Fruit fly (Drosophila melanogaster): ENCODE measurements around the gene Mgstl.

- no peak for TF ChIP-seq CG11617 (GFP tag; optimal IDR thresholded peaks at IDR 0.05)
- no peak for TF ChIP-seq cnc (optimal IDR thresholded peaks at IDR 0.05)
- no peak for TF ChIP-seq bab1 (GFP tag; optimal IDR thresholded peaks at IDR 0.05)
- no peak for TF ChIP-seq CG1620 (GFP tag; optimal IDR thresholded peaks at IDR 0.05)
- no peak for TF ChIP-seq CG5204 (GFP tag; optimal IDR thresholded peaks at IDR 0.05)
- TF ChIP-seq pad (GFP tag; optimal IDR thresholded peaks at IDR 0.05) = no peak
- no peak for TF ChIP-seq Mnt (GFP tag; optimal IDR thresholded peaks at IDR 0.05)
- TF ChIP-seq tj (GFP tag; optimal IDR thresholded peaks at IDR 0.05) = no peak
- TF ChIP-seq Hr96 (GFP tag; optimal IDR thresholded peaks at IDR 0.05) = no peak
Observed at dm6 chrX:21047717-21048116, 5.8 kb downstream of the Mgstl start.
